Fruit fly (Drosophila melanogaster): ENCODE results near the gene Dpy-30L2.

DNA sequence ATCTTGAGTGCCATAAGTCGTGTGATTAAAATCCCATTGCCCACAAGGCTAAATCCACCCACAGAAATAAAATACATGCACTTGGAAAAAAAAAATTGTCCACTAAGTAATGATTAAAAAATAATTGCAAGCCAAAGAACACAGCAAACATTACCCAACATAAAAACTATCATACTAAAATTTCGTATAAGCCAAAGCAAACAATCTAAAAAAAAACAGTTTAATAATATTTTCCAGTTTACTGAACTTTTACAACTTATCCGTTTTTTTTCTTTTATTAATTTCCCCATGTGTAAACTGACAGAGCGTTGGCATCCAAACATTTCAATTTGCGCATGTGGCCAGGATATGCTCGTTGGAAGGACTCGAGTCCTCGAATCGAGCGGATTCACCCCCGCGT is 32.7 kb upstream of the Dpy-30L2 start:
- no peak for TF ChIP-seq Crg-1 (GFP tag; optimal IDR thresholded peaks at IDR 0.05)
- TF ChIP-seq bab1 (GFP tag; optimal IDR thresholded peaks at IDR 0.05) = no peak
- TF ChIP-seq CG33017 (tag; optimal IDR thresholded peaks at IDR 0.05) = no peak
- no peak for TF ChIP-seq cic (GFP tag; optimal IDR thresholded peaks at IDR 0.05)
- TF ChIP-seq CG7045 (GFP tag; optimal IDR thresholded peaks at IDR 0.05) = no peak
- TF ChIP-seq CG12768 (GFP tag; optimal IDR thresholded peaks at IDR 0.05) = no peak
- no peak for TF ChIP-seq kay (GFP tag; ENCODE audit: borderline replicate concordance)
- TF ChIP-seq ovo (GFP tag; optimal IDR thresholded peaks at IDR 0.05) = no peak
- no peak for TF ChIP-seq pad (GFP tag; optimal IDR thresholded peaks at IDR 0.05)
- TF ChIP-seq toe (GFP tag; optimal IDR thresholded peaks at IDR 0.05) = no peak

All from whole organism, adult.